Worm (Caenorhabditis elegans) whole organism, late embryonic: ENCODE measurements around the gene K11D12.14.
A peak's percentile ranks its signal among the peaks of the same experiment; 100 is the strongest.

Source experiments
- F13H6.1 ChIP-seq: sonication (generic microtip); optimal IDR thresholded peaks from 2 replicates; lab custom pipeline; 2016; ENCODE audit warnings: missing genetic modification characterization, missing compliant biosample characterization
- K02D7.2 ChIP-seq: sonication (generic microtip); optimal IDR thresholded peaks from 2 replicates; lab custom pipeline; 2017; ENCODE audit warnings: mild to moderate bottlenecking, missing genetic modification characterization, missing compliant biosample characterization
- K09A11.1 ChIP-seq: sonication (generic microtip); optimal IDR thresholded peaks from 2 replicates; lab custom pipeline; 2017; ENCODE audit warnings: antibody characterized with exemption, mild to moderate bottlenecking, missing genetic modification characterization, missing compliant biosample characterization; ENCODE audit not compliant: insufficient read depth
- ama-1 ChIP-seq: fragments of 150-350 bp; optimal IDR thresholded peaks from 2 replicates; lab custom pipeline; 2014
- ceh-14 ChIP-seq: sonication (generic microtip); optimal IDR thresholded peaks from 2 replicates; lab custom pipeline; 2016; ENCODE audit warnings: missing genotype, missing genetic modification characterization, missing compliant biosample characterization
- ceh-18 ChIP-seq: sonication (generic microtip); optimal IDR thresholded peaks from 2 replicates; lab custom pipeline; 2016; ENCODE audit warnings: missing genetic modification characterization, missing compliant biosample characterization
- ceh-2 ChIP-seq: sonication (generic microtip); optimal IDR thresholded peaks from 2 replicates; lab custom pipeline; 2016; ENCODE audit warnings: missing genotype, missing genetic modification characterization, missing compliant biosample characterization
- ceh-31 ChIP-seq: sonication (generic microtip); optimal IDR thresholded peaks from 2 replicates; lab custom pipeline; 2016; ENCODE audit warnings: missing genetic modification characterization, missing compliant biosample characterization
- ceh-34 ChIP-seq: sonication (generic microtip); optimal IDR thresholded peaks from 2 replicates; lab custom pipeline; 2016; ENCODE audit warnings: mild to moderate bottlenecking, missing genetic modification characterization, missing compliant biosample characterization
- ceh-6 ChIP-seq: fragments of 200-800 bp; sonication (Bioruptor generic); optimal IDR thresholded peaks from 2 replicates; lab custom pipeline; 2018; ENCODE audit warnings: mild to moderate bottlenecking, missing genetic modification characterization, missing compliant biosample characterization
- ceh-9 ChIP-seq: sonication (generic microtip); optimal IDR thresholded peaks from 2 replicates; lab custom pipeline; 2016; ENCODE audit warnings: mild to moderate bottlenecking, missing genetic modification characterization, inconsistent platforms, missing compliant biosample characterization
- elt-2 ChIP-seq: sonication (generic microtip); optimal IDR thresholded peaks from 2 replicates; lab custom pipeline; 2016; ENCODE audit warnings: missing genetic modification reagents, missing genetic modification characterization, missing compliant biosample characterization
- ets-4 ChIP-seq: sonication (generic microtip); optimal IDR thresholded peaks from 2 replicates; lab custom pipeline; 2016; ENCODE audit warnings: missing genetic modification characterization, missing compliant biosample characterization
- fkh-10 ChIP-seq: fragments of 150-350 bp; optimal IDR thresholded peaks from 2 replicates; lab custom pipeline; 2014; ENCODE audit warnings: missing biosample characterization, missing genetic modification reagents, missing genetic modification characterization
- hlh-15 ChIP-seq: sonication (generic microtip); optimal IDR thresholded peaks from 2 replicates; lab custom pipeline; 2016; ENCODE audit warnings: missing genetic modification characterization, missing compliant biosample characterization
- hlh-6 ChIP-seq: sonication (generic microtip); optimal IDR thresholded peaks from 2 replicates; lab custom pipeline; 2016; ENCODE audit warnings: missing genotype, missing genetic modification characterization, missing compliant biosample characterization
- madf-2 ChIP-seq: sonication (generic microtip); optimal IDR thresholded peaks from 2 replicates; lab custom pipeline; 2017; ENCODE audit warnings: missing genetic modification characterization, missing compliant biosample characterization
- nfya-1 ChIP-seq: sonication (generic microtip); optimal IDR thresholded peaks from 2 replicates; lab custom pipeline; 2017; ENCODE audit warnings: missing genetic modification characterization, mild to moderate bottlenecking, missing compliant biosample characterization, antibody characterized with exemption, moderate library complexity
- pat-9 ChIP-seq: fragments of 200-800 bp; sonication (Bioruptor generic); optimal IDR thresholded peaks from 2 replicates; lab custom pipeline; 2018; ENCODE audit warnings: mild to moderate bottlenecking, missing genetic modification characterization, moderate library complexity, missing compliant biosample characterization
- pha-2 ChIP-seq: sonication (generic microtip); optimal IDR thresholded peaks from 2 replicates; lab custom pipeline; 2017; ENCODE audit warnings: mild to moderate bottlenecking, missing genetic modification characterization, missing compliant biosample characterization
- pqm-1 ChIP-seq: sonication (generic microtip); optimal IDR thresholded peaks from 2 replicates; lab custom pipeline; 2016; ENCODE audit warnings: missing genetic modification characterization, missing compliant biosample characterization
- ref-2 ChIP-seq: sonication (generic microtip); optimal IDR thresholded peaks from 2 replicates; lab custom pipeline; 2016; ENCODE audit warnings: missing genetic modification characterization, missing compliant biosample characterization
- rnt-1 ChIP-seq: sonication (generic microtip); optimal IDR thresholded peaks from 2 replicates; lab custom pipeline; 2016; ENCODE audit warnings: missing genetic modification characterization, missing compliant biosample characterization
- sdc-2 ChIP-seq: sonication (generic microtip); optimal IDR thresholded peaks from 2 replicates; lab custom pipeline; 2016; ENCODE audit warnings: missing genotype, missing genetic modification characterization, missing compliant biosample characterization
- sox-2 ChIP-seq: fragments of 200-800 bp; sonication (Bioruptor generic); IDR thresholded peaks from 2 replicates; pipeline ENCODE4 v1.3.6; 2022; ENCODE audit warnings: missing genetic modification reagents, missing genetic modification characterization, missing compliant biosample characterization
- syd-9 ChIP-seq: sonication (generic microtip); optimal IDR thresholded peaks from 2 replicates; lab custom pipeline; 2016; ENCODE audit warnings: mild to moderate bottlenecking, missing genetic modification characterization, moderate library complexity, missing compliant biosample characterization
- tbx-2 ChIP-seq: sonication (generic microtip); optimal IDR thresholded peaks from 2 replicates; lab custom pipeline; 2016; ENCODE audit warnings: missing genetic modification characterization, missing compliant biosample characterization
- unc-42 ChIP-seq: sonication (generic microtip); optimal IDR thresholded peaks from 2 replicates; lab custom pipeline; 2016; ENCODE audit warnings: missing genotype, missing genetic modification characterization, missing compliant biosample characterization
- unc-55 ChIP-seq: sonication (generic microtip); optimal IDR thresholded peaks from 2 replicates; lab custom pipeline; 2017; ENCODE audit warnings: missing biosample characterization, missing genetic modification reagents, missing genetic modification characterization
- zip-5 ChIP-seq: sonication (generic microtip); optimal IDR thresholded peaks from 2 replicates; lab custom pipeline; 2016; ENCODE audit warnings: missing genetic modification characterization, missing compliant biosample characterization
- ztf-16 ChIP-seq: sonication (generic microtip); optimal IDR thresholded peaks from 2 replicates; lab custom pipeline; 2017; ENCODE audit warnings: missing genetic modification characterization, missing compliant biosample characterization

K11D12.14 gene

DNA sequence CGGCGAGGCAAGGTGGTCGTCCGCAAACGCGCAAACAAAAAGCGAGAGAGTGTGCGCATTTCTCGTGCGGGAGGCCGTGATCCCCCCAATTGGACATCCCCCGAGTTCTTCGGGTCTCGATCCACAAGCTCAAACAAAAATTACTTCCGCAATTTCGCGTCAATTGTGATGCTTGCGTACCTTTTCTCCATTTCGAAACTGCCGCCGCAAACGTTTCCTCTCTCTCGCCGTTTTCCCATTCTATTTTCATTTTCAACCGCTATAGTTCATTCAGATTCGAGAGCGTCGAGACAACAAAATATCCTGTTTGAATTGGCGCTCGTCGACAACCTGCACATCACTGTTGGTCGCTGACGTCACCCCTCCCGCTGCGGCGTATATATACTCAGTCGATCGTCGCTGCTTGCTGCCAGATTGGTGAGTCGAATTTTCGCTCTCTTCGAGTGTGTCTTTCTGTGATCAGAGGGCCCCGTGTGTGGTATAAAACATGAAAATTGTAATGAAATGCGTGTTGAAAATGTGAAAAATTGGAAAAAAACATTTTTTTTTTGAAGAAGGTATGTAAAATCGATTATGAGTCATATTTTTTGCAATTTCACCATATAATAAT lies at the start of gene K11D12.14, which contains the start of gene pqn-51 (continued):
- peak; percentile 69 for TF ChIP-seq unc-55 (GFP tag; lab: Kevin White, UChicago)
- no peak for TF ChIP-seq sox-2 (GFP tag; lab: Robert Waterston, UW)
- TF ChIP-seq pat-9 (tag; lab: Kevin White, UChicago) = no peak
- TF ChIP-seq sdc-2 = no peak
- no peak for TF ChIP-seq ceh-2
- peak; percentile 78 for TF ChIP-seq ceh-34 (tag; lab: Kevin White, UChicago)
- peak; percentile 29 for TF ChIP-seq K09A11.1 (tag; lab: Kevin White, UChicago)
- peak; percentile 38 for TF ChIP-seq ztf-16
- no peak for TF ChIP-seq hlh-15 (tag; lab: Kevin White, UChicago)
- peak; percentile 93 for TF ChIP-seq ceh-18 (tag; lab: Kevin White, UChicago)
- peak; percentile 90 for TF ChIP-seq unc-42 (tag; lab: Kevin White, UChicago)
- peak; percentile 89 for TF ChIP-seq ceh-31 (tag; lab: Kevin White, UChicago)
- no peak for TF ChIP-seq ceh-9
- TF ChIP-seq ceh-6 = no peak
- TF ChIP-seq F13H6.1 (tag; lab: Kevin White, UChicago) = peak; percentile 68
- TF ChIP-seq ets-4 = peak; percentile 72
- TF ChIP-seq syd-9 = peak; percentile 35

DNA sequence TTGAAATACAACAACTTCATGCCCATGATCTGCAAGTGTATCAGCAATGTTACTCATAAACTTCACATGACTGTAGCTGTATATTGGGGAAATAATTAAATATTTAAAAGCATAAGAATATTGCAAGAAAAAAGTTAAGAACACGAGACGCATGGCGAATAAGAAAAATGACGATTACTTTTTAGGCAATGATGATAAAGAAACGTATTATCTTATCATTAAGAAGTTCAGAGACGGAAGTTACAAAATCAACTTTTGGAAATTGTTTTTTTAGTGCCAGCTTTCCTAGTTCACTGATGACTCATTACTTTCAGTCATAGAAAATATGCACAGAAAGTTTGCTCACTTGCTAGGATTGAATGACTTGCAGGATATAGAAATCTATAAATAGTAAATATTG lies 49.0 kb upstream of the K11D12.14 start, which contains the start of gene ugt-7:
Gene ugt-7 (minus strand): TSS at position 161 of the 400 bp plus-strand sequence.
- TF ChIP-seq fkh-10 (GFP tag; lab: Kevin White, UChicago) = no peak
- no peak for TF ChIP-seq pqm-1 (tag; lab: Kevin White, UChicago)
- TF ChIP-seq nfya-1 (tag; lab: Kevin White, UChicago) = no peak
- no peak for TF ChIP-seq sox-2 (GFP tag; lab: Robert Waterston, UW)
- TF ChIP-seq syd-9 = no peak
- TF ChIP-seq hlh-6 = no peak
- TF ChIP-seq zip-5 (tag; lab: Kevin White, UChicago) = no peak
- peak; percentile 11 for TF ChIP-seq elt-2
- TF ChIP-seq, all 69 proteins: peak for 1

DNA sequence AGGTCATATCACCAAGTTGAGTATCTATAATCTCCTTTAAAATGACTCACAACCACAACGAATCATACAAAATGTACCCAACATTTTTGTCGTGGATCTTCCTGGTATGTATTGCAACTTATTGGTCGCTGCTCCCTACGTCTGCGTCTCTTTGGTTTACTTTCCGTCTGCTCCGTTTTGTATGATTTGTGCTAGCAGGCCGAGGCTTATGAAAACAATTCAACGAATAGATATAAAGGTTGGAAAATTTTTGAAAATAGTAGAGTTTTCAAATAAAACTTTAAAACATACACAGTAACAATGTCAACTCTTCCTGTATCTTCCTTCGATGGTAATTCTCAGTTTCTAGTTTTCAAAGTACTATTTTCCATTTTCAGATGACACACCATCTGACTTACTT lies 48.0 kb upstream of the K11D12.14 start, which contains the start of gene srr-8:
Gene srr-8 (plus strand): TSS at position 301 of the 400 bp plus-strand sequence.
- TF ChIP-seq K02D7.2 (no peak), ceh-2 (no peak), madf-2 (tag; lab: Kevin White, UChicago) (no peak), tbx-2 (tag; lab: Kevin White, UChicago) (no peak), nfya-1 (tag; lab: Kevin White, UChicago) (no peak), ceh-6 (no peak), ref-2 (tag; lab: Kevin White, UChicago) (no peak)
- TF ChIP-seq, all 69 proteins: peak for 0

DNA sequence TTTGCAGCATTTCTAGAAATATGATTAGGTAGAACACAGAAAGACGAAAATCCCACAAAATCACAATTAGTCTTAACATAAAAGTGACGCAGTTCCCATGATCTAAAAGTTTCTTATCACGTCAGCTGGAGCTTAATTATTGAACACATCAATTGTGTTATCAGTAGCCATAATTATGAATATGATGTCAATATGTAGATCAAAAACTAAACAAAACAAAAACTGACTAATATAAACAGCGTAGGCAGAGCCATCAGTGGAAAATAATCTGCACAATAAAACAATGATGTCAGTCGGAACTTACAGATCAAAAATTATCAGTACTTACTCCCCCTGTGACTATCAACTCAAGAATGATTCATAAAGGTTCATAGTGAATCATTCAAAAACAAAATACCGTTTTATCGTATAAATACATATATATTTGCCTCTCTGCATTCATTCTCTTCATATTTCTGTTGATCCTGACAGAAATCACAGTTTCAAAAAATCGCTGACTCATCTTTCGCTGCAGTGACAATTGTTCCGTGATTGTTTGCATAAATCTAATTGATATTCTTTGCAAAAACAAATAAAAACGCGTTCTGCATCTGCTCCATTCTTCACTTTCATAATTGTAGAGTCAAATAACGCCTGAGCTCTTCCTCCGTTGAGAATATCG lies 37.1 kb upstream of the K11D12.14 start, which contains the start of gene srr-6:
Gene srr-6 (plus strand): TSS at position 611 of the 661 bp plus-strand sequence.
- TF ChIP-seq elt-2 (peak; percentile 80), tbx-2 (tag; lab: Kevin White, UChicago) (no peak)

DNA sequence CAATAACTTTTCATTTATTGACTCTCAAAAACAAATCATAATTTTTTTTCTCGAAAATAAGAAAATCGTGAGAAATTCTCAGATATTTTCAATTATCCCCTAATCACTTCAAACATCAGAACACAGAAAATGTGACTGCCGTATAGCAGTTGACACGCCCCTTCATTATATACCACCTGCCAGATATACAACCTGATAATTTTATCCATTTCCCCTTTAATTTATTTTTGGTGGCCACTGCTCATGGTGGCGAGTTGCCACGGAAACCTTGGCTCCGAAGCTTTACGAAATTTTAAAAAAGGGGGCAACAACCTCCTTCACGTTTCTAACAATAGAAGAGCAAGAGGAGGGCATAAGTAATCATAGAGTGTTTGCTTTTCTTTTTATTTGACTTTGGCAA lies 32.7 kb upstream of the K11D12.14 start:
- TF ChIP-seq unc-42 (tag; lab: Kevin White, UChicago) = peak; percentile 29
- TF ChIP-seq rnt-1 = no peak
- no peak for TF ChIP-seq hlh-6
- TF ChIP-seq zip-5 (tag; lab: Kevin White, UChicago) = no peak
- no peak for TF ChIP-seq pha-2 (tag; lab: Kevin White, UChicago)
- no peak for TF ChIP-seq fkh-10 (GFP tag; lab: Kevin White, UChicago)
- peak; percentile 46 for TF ChIP-seq ceh-14
- no peak for TF ChIP-seq ama-1 (lab: Kevin White, UChicago)
